Fruit fly (Drosophila melanogaster): ENCODE measurements around the gene Smyd3.
A peak's percentile ranks its signal among the peaks of the same experiment; 100 is the strongest.

The Smyd3 gene

dm6 chrX:2647950-2648613, 39.4 kb upstream of the Smyd3 start (continued):
- TF ChIP-seq vvl (GFP tag; IDR thresholded peaks at IDR 0.05) = peak; percentile 14; the same call in 1 of the 2 replicates
- TF ChIP-seq sens (GFP tag) = peak; percentile 25

dm6 chrX:2647472-2647883, 38.8 kb upstream of the Smyd3 start:
- TF ChIP-seq CG15269 (tag; optimal IDR thresholded peaks at IDR 0.05) (peak; percentile 77), Ada2b (GFP tag; IDR thresholded peaks at IDR 0.05) (peak; percentile 57), Taf1 (GFP tag; IDR thresholded peaks at IDR 0.05) (no peak), Usf (GFP tag; optimal IDR thresholded peaks at IDR 0.05) (no peak), CG11504 (tag; optimal IDR thresholded peaks at IDR 0.05) (peak; percentile 80), CG6683 (GFP tag; optimal IDR thresholded peaks at IDR 0.05) (peak; percentile 34), CG17359 (tag; optimal IDR thresholded peaks at IDR 0.05) (peak; percentile 71), CG11398 (GFP tag; optimal IDR thresholded peaks at IDR 0.05) (peak; percentile 7), CG10321 (GFP tag; IDR thresholded peaks at IDR 0.05) (no peak), HLH54F (GFP tag; optimal IDR thresholded peaks at IDR 0.05) (peak; percentile 60), nau (GFP tag; optimal IDR thresholded peaks at IDR 0.05) (no peak), gcm2 (GFP tag; optimal IDR thresholded peaks at IDR 0.05) (no peak), ssp (GFP tag; IDR thresholded peaks at IDR 0.05) (peak; percentile 36; the same call in 1 of the 2 replicates), MESR4 (GFP tag; optimal IDR thresholded peaks at IDR 0.05) (no peak), CG33213 (GFP tag; optimal IDR thresholded peaks at IDR 0.05) (peak; percentile 11), CG17612 (GFP tag; IDR thresholded peaks at IDR 0.05) (no peak), Dp (GFP tag; optimal IDR thresholded peaks at IDR 0.05) (no peak), luna (GFP tag; optimal IDR thresholded peaks at IDR 0.05) (no peak), CG8388 (GFP tag; optimal IDR thresholded peaks at IDR 0.05) (peak; percentile 50), vfl (GFP tag; optimal IDR thresholded peaks at IDR 0.05) (peak; percentile 33), Sry-β (GFP tag; optimal IDR thresholded peaks at IDR 0.05) (no peak), CG17912 (GFP tag; optimal IDR thresholded peaks at IDR 0.05) (no peak), CG1602 (GFP tag; optimal IDR thresholded peaks at IDR 0.05) (peak; percentile 43), CG13424 (tag; optimal IDR thresholded peaks at IDR 0.05) (peak; percentile 80), CG6272 (GFP tag; IDR thresholded peaks at IDR 0.05) (no peak), wor (GFP tag; IDR thresholded peaks at IDR 0.05) (peak; percentile 46; the same call in 1 of the 2 replicates), Chrac-16 (GFP tag; optimal IDR thresholded peaks at IDR 0.05) (peak; percentile 48), pho (GFP tag; optimal IDR thresholded peaks at IDR 0.05) (peak; percentile 35), sna (GFP tag; IDR thresholded peaks at IDR 0.05; ENCODE audit: partially characterized antibody) (no peak), CG15073 (GFP tag; optimal IDR thresholded peaks at IDR 0.05) (no peak), CG18619 (GFP tag; optimal IDR thresholded peaks at IDR 0.05) (peak; percentile 38), az2 (GFP tag; optimal IDR thresholded peaks at IDR 0.05) (peak; percentile 38), bbx (GFP tag; IDR thresholded peaks at IDR 0.05; ENCODE audit: partially characterized antibody) (no peak), scrt (GFP tag; optimal IDR thresholded peaks at IDR 0.05) (peak; percentile 34), ERR (GFP tag; optimal IDR thresholded peaks at IDR 0.05) (no peak), CG13894 (tag; optimal IDR thresholded peaks at IDR 0.05) (peak; percentile 24), CG7372 (GFP tag; IDR thresholded peaks at IDR 0.05) (0 out of 2 replicates have a peak, but pooled peaks have one; percentile 33), CG34376 (GFP tag; optimal IDR thresholded peaks at IDR 0.05) (no peak), CG4404 (GFP tag; IDR thresholded peaks at IDR 0.05) (no peak; the same call in 1 of the 2 replicates), org-1 (GFP tag; optimal IDR thresholded peaks at IDR 0.05) (peak; percentile 54), CG12219 (GFP tag; optimal IDR thresholded peaks at IDR 0.05) (peak; percentile 74), zfh2 (GFP tag; optimal IDR thresholded peaks at IDR 0.05) (peak; percentile 61), CG7271 (tag; optimal IDR thresholded peaks at IDR 0.05) (no peak), emc (GFP tag; optimal IDR thresholded peaks at IDR 0.05) (peak; percentile 32), sc (optimal IDR thresholded peaks at IDR 0.05) (no peak), sc (GFP tag; optimal IDR thresholded peaks at IDR 0.05) (peak; percentile 26)
